Fruit fly (Drosophila melanogaster) whole organism, embryonic: ENCODE measurements around the gene sky.
A peak's percentile ranks its signal among the peaks of the same experiment; 100 is the strongest.

Source experiments
- Atf3 ChIP-seq: fragments of 200-800 bp; sonication (Bioruptor generic); optimal IDR thresholded peaks from 3 replicates; lab custom pipeline; 2016; ENCODE audit warnings: missing biosample characterization, missing genetic modification characterization
- CG11085 ChIP-seq: fragments of 200-800 bp; sonication (Bioruptor generic); IDR thresholded peaks from 2 replicates; pipeline ENCODE4 v1.3.6; 2022; ENCODE audit warnings: missing biosample characterization, missing genetic modification characterization
- CG11398 ChIP-seq: fragments of 200-800 bp; sonication (Bioruptor generic); optimal IDR thresholded peaks from 2 replicates; lab custom pipeline; 2016; ENCODE audit warnings: missing biosample characterization, missing genetic modification characterization
- CG14441 ChIP-seq: fragments of 200-800 bp; sonication (Bioruptor generic); IDR thresholded peaks from 2 replicates; pipeline ENCODE4 v1.3.6; 2022; ENCODE audit warnings: missing biosample characterization, missing genetic modification characterization
- CG15269 ChIP-seq: fragments of 200-800 bp; sonication (Bioruptor generic); optimal IDR thresholded peaks from 2 replicates; lab custom pipeline; 2018; ENCODE audit warnings: missing biosample characterization, mild to moderate bottlenecking, missing genetic modification characterization, moderate library complexity
- CG17328 ChIP-seq: fragments of 200-800 bp; sonication (Bioruptor generic); IDR thresholded peaks from 2 replicates; pipeline ENCODE4 v1.3.6; 2022; ENCODE audit warnings: missing biosample characterization, missing genetic modification characterization
- CG17802 ChIP-seq: fragments of 200-800 bp; sonication (Bioruptor generic); optimal IDR thresholded peaks from 2 replicates; lab custom pipeline; 2018; ENCODE audit warnings: missing biosample characterization, mild to moderate bottlenecking, missing genetic modification characterization, moderate library complexity
- CG17912 ChIP-seq: fragments of 200-800 bp; sonication (Bioruptor generic); optimal IDR thresholded peaks from 2 replicates; lab custom pipeline; 2018; ENCODE audit warnings: missing biosample characterization, mild to moderate bottlenecking, missing genetic modification characterization
- CG18011 ChIP-seq: fragments of 200-800 bp; sonication (Bioruptor generic); optimal IDR thresholded peaks from 2 replicates; lab custom pipeline; 2017; ENCODE audit warnings: missing biosample characterization, missing genetic modification characterization, mild to moderate bottlenecking, moderate library complexity, missing genotype
- CG18764 ChIP-seq: fragments of 200-800 bp; sonication (Bioruptor generic); optimal IDR thresholded peaks from 3 replicates; lab custom pipeline; 2016; ENCODE audit warnings: missing biosample characterization, missing genetic modification characterization
- CG30403 ChIP-seq: fragments of 200-800 bp; sonication (Bioruptor generic); optimal IDR thresholded peaks from 3 replicates; lab custom pipeline; 2016; ENCODE audit warnings: missing biosample characterization, missing genetic modification characterization
- CG4707 ChIP-seq: fragments of 200-800 bp; sonication (Bioruptor generic); optimal IDR thresholded peaks from 2 replicates; lab custom pipeline; 2018; ENCODE audit warnings: missing biosample characterization, mild to moderate bottlenecking, missing genetic modification characterization, moderate library complexity
- CG7963 ChIP-seq: fragments of 200-800 bp; sonication (Bioruptor generic); IDR thresholded peaks from 3 replicates; pipeline ENCODE4 v1.3.6; 2022; ENCODE audit warnings: missing biosample characterization, missing genetic modification characterization; ENCODE audit not compliant: partially characterized antibody
- CG8281 ChIP-seq: fragments of 200-800 bp; sonication (Bioruptor generic); optimal IDR thresholded peaks from 2 replicates; lab custom pipeline; 2018; ENCODE audit warnings: missing biosample characterization, mild to moderate bottlenecking, missing genetic modification characterization, moderate library complexity
- CG9215 ChIP-seq: fragments of 200-800 bp; sonication (Bioruptor generic); IDR thresholded peaks from 2 replicates; pipeline ENCODE4 v1.3.6; 2022; ENCODE audit warnings: missing biosample characterization, missing genetic modification characterization
- CG9609 ChIP-seq: fragments of 200-800 bp; sonication (Bioruptor generic); optimal IDR thresholded peaks from 3 replicates; lab custom pipeline; 2016; ENCODE audit warnings: missing biosample characterization, missing genetic modification characterization
- CHES-1-like ChIP-seq: fragments of 200-800 bp; sonication (Bioruptor generic); optimal IDR thresholded peaks from 2 replicates; lab custom pipeline; 2016; ENCODE audit warnings: missing biosample characterization, missing genetic modification characterization
- CkIIα-i1 ChIP-seq: fragments of 200-800 bp; sonication (Bioruptor generic); IDR thresholded peaks from 2 replicates; pipeline ENCODE4 v1.3.6; 2022; ENCODE audit warnings: missing biosample characterization, missing genetic modification characterization
- D19A ChIP-seq: fragments of 200-800 bp; optimal IDR thresholded peaks from 3 replicates; lab custom pipeline; 2019; ENCODE audit warnings: missing biosample characterization, mild to moderate bottlenecking, missing genetic modification characterization, moderate library complexity
- Doc3 ChIP-seq: fragments of 200-800 bp; sonication (Bioruptor generic); IDR thresholded peaks from 3 replicates; pipeline ENCODE4 v1.3.6; 2022; ENCODE audit warnings: missing biosample characterization, missing genetic modification characterization; ENCODE audit not compliant: partially characterized antibody
- Fer3 ChIP-seq: fragments of 200-800 bp; sonication (Bioruptor generic); optimal IDR thresholded peaks from 2 replicates; lab custom pipeline; 2018; ENCODE audit warnings: missing biosample characterization, mild to moderate bottlenecking, missing genetic modification characterization, moderate library complexity
- GATAe ChIP-seq: fragments of 200-800 bp; sonication (Bioruptor generic); conservative IDR thresholded peaks from 2 replicates; pipeline ENCODE4 v1.3.6; 2022; ENCODE audit warnings: missing biosample characterization, missing genetic modification characterization
- Hmx ChIP-seq: fragments of 200-800 bp; sonication (Bioruptor generic); optimal IDR thresholded peaks from 2 replicates; lab custom pipeline; 2016; ENCODE audit warnings: missing biosample characterization, missing genetic modification characterization
- Lhr ChIP-seq: fragments of 200-800 bp; sonication (Bioruptor generic); optimal IDR thresholded peaks from 3 replicates; lab custom pipeline; 2017; ENCODE audit warnings: mild to moderate bottlenecking, missing biosample characterization, missing genetic modification reagents, missing genetic modification characterization
- Optix ChIP-seq: fragments of 200-800 bp; sonication (Bioruptor generic); IDR thresholded peaks from 3 replicates; pipeline ENCODE4 v1.3.6; 2022; ENCODE audit warnings: missing biosample characterization, missing genetic modification characterization
- Pdp1 ChIP-seq, 2 experiments: fragments of 200-800 bp; sonication (Bioruptor generic); optimal IDR thresholded peaks; 3 replicates each; lab custom pipeline; 2016; ENCODE audit warnings: missing biosample characterization in 2 of 2, missing genetic modification characterization in 2 of 2, mild to moderate bottlenecking in 1 of 2, moderate library complexity in 1 of 2
- Side ChIP-seq: fragments of 200-800 bp; sonication (Bioruptor generic); optimal IDR thresholded peaks from 2 replicates; lab custom pipeline; 2016; ENCODE audit warnings: missing biosample characterization, missing genetic modification characterization
- corto ChIP-seq: fragments of 200-800 bp; sonication (Bioruptor generic); optimal IDR thresholded peaks from 2 replicates; lab custom pipeline; 2016; ENCODE audit warnings: missing biosample characterization, mild to moderate bottlenecking, missing genetic modification characterization, moderate library complexity
- da ChIP-seq: fragments of 200-800 bp; sonication (Bioruptor generic); optimal IDR thresholded peaks from 2 replicates; lab custom pipeline; 2016; ENCODE audit warnings: missing biosample characterization, missing genetic modification characterization
- dimm ChIP-seq: fragments of 200-800 bp; sonication (Bioruptor generic); IDR thresholded peaks from 2 replicates; pipeline ENCODE4 v1.3.6; 2022; ENCODE audit warnings: missing biosample characterization, missing genetic modification characterization
- eve ChIP-seq, 2 experiments: fragments of >200 bp; optimal IDR thresholded peaks; 2 replicates each; lab custom pipeline; 2017; ENCODE audit warnings: missing biosample characterization in 2 of 2, missing genetic modification characterization in 2 of 2
- gce ChIP-seq: fragments of 200-800 bp; sonication (Bioruptor generic); IDR thresholded peaks from 3 replicates; pipeline ENCODE4 v1.3.6; 2022; ENCODE audit warnings: missing biosample characterization, missing genetic modification characterization
- gsb ChIP-seq: fragments of 200-800 bp; sonication (Bioruptor generic); IDR thresholded peaks from 2 replicates; pipeline ENCODE4 v1.3.6; 2022; ENCODE audit warnings: missing biosample characterization, missing genetic modification characterization
- gt ChIP-seq: fragments of 200-800 bp; sonication (Bioruptor generic); IDR thresholded peaks from 2 replicates; pipeline ENCODE4 v1.3.6; 2022; ENCODE audit warnings: missing biosample characterization, missing genetic modification characterization
- inv ChIP-seq: fragments of 200-800 bp; sonication (Bioruptor generic); IDR thresholded peaks from 2 replicates; pipeline ENCODE4 v1.3.6; 2022; ENCODE audit warnings: missing biosample characterization, missing genetic modification characterization; ENCODE audit not compliant: partially characterized antibody
- kah ChIP-seq: fragments of 200-800 bp; sonication (Bioruptor generic); optimal IDR thresholded peaks from 2 replicates; lab custom pipeline; 2018; ENCODE audit warnings: missing biosample characterization, mild to moderate bottlenecking, missing genetic modification characterization
- klu ChIP-seq: fragments of 200-800 bp; sonication (Bioruptor generic); IDR thresholded peaks from 2 replicates; pipeline ENCODE4 v1.3.6; 2022; ENCODE audit warnings: missing biosample characterization, missing genetic modification characterization
- luna ChIP-seq: fragments of 200-800 bp; sonication (Bioruptor generic); optimal IDR thresholded peaks from 2 replicates; lab custom pipeline; 2016; ENCODE audit warnings: missing biosample characterization, missing genetic modification characterization
- nerfin-2 ChIP-seq: fragments of 200-800 bp; sonication (Bioruptor generic); IDR thresholded peaks from 2 replicates; pipeline ENCODE4 v1.3.6; 2022; ENCODE audit warnings: missing biosample characterization, missing genetic modification characterization; ENCODE audit not compliant: partially characterized antibody
- p53 ChIP-seq: fragments of 200-800 bp; sonication (Bioruptor generic); optimal IDR thresholded peaks from 2 replicates; lab custom pipeline; 2016; ENCODE audit warnings: missing biosample characterization, missing genetic modification characterization
- psq ChIP-seq: fragments of 200-800 bp; sonication (Bioruptor generic); optimal IDR thresholded peaks from 2 replicates; lab custom pipeline; 2017; ENCODE audit warnings: missing biosample characterization, missing genetic modification characterization
- sens ChIP-seq: fragments of 200-800 bp; sonication (Bioruptor generic); peaks from one replicate; lab custom pipeline; 2016; ENCODE audit warnings: missing biosample characterization, missing genetic modification characterization
- sens-2 ChIP-seq: fragments of 200-800 bp; sonication (Bioruptor generic); IDR thresholded peaks from 2 replicates; pipeline ENCODE4 v1.3.6; 2022; ENCODE audit warnings: missing biosample characterization, missing genetic modification characterization
- shn ChIP-seq: fragments of 200-800 bp; sonication (Bioruptor generic); optimal IDR thresholded peaks from 3 replicates; lab custom pipeline; 2016; ENCODE audit warnings: missing biosample characterization, missing genetic modification characterization
- stc ChIP-seq: fragments of 200-800 bp; sonication (Bioruptor generic); IDR thresholded peaks from 2 replicates; pipeline ENCODE4 v1.3.6; 2022; ENCODE audit warnings: missing biosample characterization, missing genetic modification characterization
- twi ChIP-seq: fragments of 200-800 bp; optimal IDR thresholded peaks from 2 replicates; lab custom pipeline; 2019; ENCODE audit warnings: missing biosample characterization, mild to moderate bottlenecking, missing genetic modification characterization, moderate library complexity
- unpg ChIP-seq: fragments of 200-800 bp; sonication (Bioruptor generic); optimal IDR thresholded peaks from 3 replicates; lab custom pipeline; 2018; ENCODE audit warnings: missing biosample characterization, mild to moderate bottlenecking, missing genetic modification characterization, moderate library complexity
- vnd ChIP-seq: fragments of 200-800 bp; sonication (Bioruptor generic); IDR thresholded peaks from 3 replicates; pipeline ENCODE4 v1.3.6; 2022; ENCODE audit warnings: missing biosample characterization, missing genetic modification characterization; ENCODE audit not compliant: partially characterized antibody
- vvl ChIP-seq: fragments of 200-800 bp; sonication (Bioruptor generic); IDR thresholded peaks from 2 replicates; pipeline ENCODE4 v1.3.6; 2022; ENCODE audit warnings: missing biosample characterization, missing genetic modification characterization
- z ChIP-seq: fragments of 200-800 bp; sonication (Bioruptor generic); IDR thresholded peaks from 3 replicates; pipeline ENCODE4 v1.3.6; 2022; ENCODE audit warnings: missing biosample characterization, missing genetic modification characterization

The sky gene

DNA sequence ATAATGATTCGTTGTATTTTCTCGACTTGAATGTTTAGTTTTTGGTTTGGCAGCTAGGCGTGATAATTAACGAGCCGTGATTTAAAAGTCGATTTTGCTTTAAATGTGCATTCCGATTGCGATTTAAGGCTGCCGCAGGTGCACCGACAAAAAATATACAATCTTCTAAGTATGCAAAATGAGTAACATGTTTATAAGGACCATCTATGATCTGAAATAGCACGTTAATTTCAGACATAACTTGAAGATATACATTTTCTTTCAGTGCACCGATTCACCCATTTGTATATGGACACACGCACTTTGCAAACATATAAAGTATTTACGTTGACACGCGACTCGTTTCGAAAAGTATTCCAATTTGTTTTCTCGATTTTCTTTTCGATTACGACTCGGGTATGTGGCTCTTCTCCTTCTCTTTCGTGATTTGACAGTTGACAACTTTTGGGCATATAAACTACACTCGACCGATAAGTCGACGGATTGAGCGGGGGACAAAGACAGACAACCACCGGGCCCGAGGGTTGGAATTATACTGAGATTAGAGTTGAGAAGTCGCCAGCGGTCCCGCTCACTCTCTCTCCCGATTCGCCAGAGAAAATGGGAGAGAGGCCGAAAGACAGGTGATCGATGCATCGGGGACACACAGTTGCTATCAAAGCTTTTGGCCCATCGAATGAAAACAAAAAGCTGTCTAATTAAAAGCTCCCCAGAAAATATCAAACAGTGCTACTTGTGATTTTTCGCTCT is 28.7 kb downstream of the sky start (continued):
- TF ChIP-seq gce (peak; percentile 10; the same call in 1 of the 3 replicates), kah (peak; percentile 51), vnd (GFP tag; lab: Robert Waterston, UW) (no peak), CG11085 (GFP tag; lab: Robert Waterston, UW) (no peak), vvl (GFP tag; lab: Robert Waterston, UW) (peak; percentile 31), Pdp1 (GFP tag; optimal IDR thresholded peaks at IDR 0.05; lab: Kevin White, UChicago) (peak; percentile 5 to 31), CHES-1-like (GFP tag; lab: Kevin White, UChicago) (no peak), CkIIα-i1 (GFP tag; lab: Robert Waterston, UW) (no peak), CG18011 (GFP tag; lab: Kevin White, UChicago) (no peak), stc (GFP tag; lab: Robert Waterston, UW) (no peak; the same call in 1 of the 2 replicates), gt (GFP tag; lab: Robert Waterston, UW) (no peak), luna (GFP tag; lab: Kevin White, UChicago) (no peak), CG17912 (GFP tag; lab: Kevin White, UChicago) (no peak), GATAe (GFP tag; lab: Robert Waterston, UW) (no peak), Fer3 (no peak), CG18764 (GFP tag; lab: Kevin White, UChicago) (no peak), CG30403 (GFP tag; lab: Kevin White, UChicago) (peak; percentile 48), CG7963 (GFP tag; lab: Robert Waterston, UW) (no peak), dimm (GFP tag; lab: Robert Waterston, UW) (no peak), CG9609 (GFP tag; lab: Kevin White, UChicago) (no peak), sens-2 (GFP tag; lab: Robert Waterston, UW) (no peak), corto (no peak), CG9215 (no peak), p53 (GFP tag; lab: Kevin White, UChicago) (no peak), nerfin-2 (GFP tag; lab: Robert Waterston, UW) (no peak), CG17802 (tag; lab: Kevin White, UChicago) (no peak), Optix (no peak), Lhr (GFP tag; lab: Kevin White, UChicago) (no peak), CG15269 (tag; lab: Kevin White, UChicago) (peak; percentile 55), unpg (GFP tag; lab: Kevin White, UChicago) (peak; percentile 34), klu (GFP tag; lab: Robert Waterston, UW) (no peak), Hmx (GFP tag; lab: Kevin White, UChicago) (no peak), da (GFP tag; lab: Kevin White, UChicago) (no peak), twi (tag; lab: Kevin White, UChicago) (no peak), shn (GFP tag; lab: Kevin White, UChicago) (peak; percentile 42), Side (GFP tag; lab: Kevin White, UChicago) (no peak), CG8281 (peak; percentile 5), CG11398 (GFP tag; lab: Kevin White, UChicago) (peak; percentile 2), D19A (peak; percentile 28), z (GFP tag; lab: Robert Waterston, UW) (peak; percentile 4; the same call in 1 of the 3 replicates), sens (GFP tag; lab: Kevin White, UChicago) (peak; percentile 89), CG17328 (GFP tag; lab: Robert Waterston, UW) (peak; percentile 35; the same call in 1 of the 2 replicates), psq (GFP tag; lab: Kevin White, UChicago) (no peak), gsb (GFP tag; lab: Robert Waterston, UW) (no peak), CG4707 (GFP tag; lab: Kevin White, UChicago) (peak; percentile 14), Atf3 (GFP tag; lab: Kevin White, UChicago) (peak; percentile 4), eve (GFP tag; optimal IDR thresholded peaks at IDR 0.05; lab: Kevin White, UChicago) (peak in 1 of 2 experiments; percentile 92), Doc3 (GFP tag; lab: Robert Waterston, UW) (no peak), inv (GFP tag; lab: Robert Waterston, UW) (no peak), CG14441 (GFP tag; lab: Robert Waterston, UW) (peak; percentile 29; the same call in 1 of the 2 replicates)
